Fruit fly (Drosophila melanogaster): ENCODE results near the gene sta.

sta gene

DNA sequence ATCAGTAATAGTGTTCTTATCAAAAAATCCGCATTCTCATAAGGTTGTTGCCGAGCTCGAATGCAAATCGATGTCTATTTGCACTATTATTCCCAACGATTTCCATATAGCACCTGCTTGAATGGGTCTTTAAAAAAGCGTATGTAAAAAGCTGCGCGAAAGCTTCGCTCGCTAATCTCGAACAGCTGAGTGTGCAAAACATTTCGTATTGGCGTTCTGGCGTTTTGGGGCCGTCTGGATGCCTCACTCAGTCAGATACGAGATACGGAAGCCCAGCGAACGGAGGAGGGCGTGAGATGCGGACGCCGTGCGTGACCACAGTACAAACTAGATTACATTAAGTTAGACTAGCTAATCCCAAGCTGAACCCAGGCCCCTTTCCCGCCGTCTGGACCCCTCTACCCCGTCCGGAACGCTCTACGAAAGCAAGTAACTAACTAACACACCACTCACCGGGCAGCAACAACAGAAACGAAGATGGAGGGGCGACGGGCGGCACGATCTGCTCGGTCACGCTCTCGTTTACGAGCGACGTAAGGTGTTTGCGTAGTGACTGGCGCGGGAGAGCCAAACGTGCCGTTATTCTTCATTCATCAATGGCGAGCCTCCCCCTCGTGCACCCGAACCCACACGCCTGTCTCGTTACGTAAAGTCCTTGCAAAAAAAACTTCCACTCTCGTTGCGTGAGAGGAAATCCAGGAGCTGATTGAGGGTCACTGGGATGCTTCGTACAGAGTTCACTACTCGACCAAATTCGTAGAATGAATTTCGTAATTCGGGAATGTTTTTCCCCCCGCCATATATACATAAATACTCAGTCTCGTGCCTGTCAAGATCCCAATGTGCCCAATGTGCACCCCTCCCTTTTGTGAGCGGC is 16.5 kb downstream of the sta start:
- TF ChIP-seq CG30431 (GFP tag; optimal IDR thresholded peaks at IDR 0.05), result no peak
- no peak for TF ChIP-seq gsb-n (tag; optimal IDR thresholded peaks at IDR 0.05)
- TF ChIP-seq Aef1 (GFP tag; IDR thresholded peaks at IDR 0.05), result peak; percentile 42; the same call in 1 of the 3 replicates
- TF ChIP-seq crol (GFP tag; IDR thresholded peaks at IDR 0.05), result peak; percentile 96
- TF ChIP-seq CG32532 (GFP tag; IDR thresholded peaks at IDR 0.05), result peak; percentile 34; the same call in 1 of the 2 replicates
- TF ChIP-seq CG8944 (GFP tag; optimal IDR thresholded peaks at IDR 0.05), result no peak
- TF ChIP-seq CG9437 (GFP tag; optimal IDR thresholded peaks at IDR 0.05), result peak; percentile 99
- no peak for TF ChIP-seq CG7271 (tag; optimal IDR thresholded peaks at IDR 0.05)
- TF ChIP-seq Drgx (GFP tag; IDR thresholded peaks at IDR 0.05), result peak; percentile 41; the same call in 1 of the 2 replicates
- TF ChIP-seq D19B (GFP tag; optimal IDR thresholded peaks at IDR 0.05), result no peak
- peak; percentile 70 for TF ChIP-seq CG3995 (GFP tag; optimal IDR thresholded peaks at IDR 0.05)
- no peak for TF ChIP-seq CG6854 (GFP tag; optimal IDR thresholded peaks at IDR 0.05)
- TF ChIP-seq eve (GFP tag; optimal IDR thresholded peaks at IDR 0.05), result no peak
- TF ChIP-seq CG13296 (GFP tag; optimal IDR thresholded peaks at IDR 0.05), result peak; percentile 5
- peak; percentile 65 for TF ChIP-seq sug (tag; optimal IDR thresholded peaks at IDR 0.05)
- no peak for TF ChIP-seq cas (GFP tag; IDR thresholded peaks at IDR 0.05)
- peak; percentile 87 for TF ChIP-seq Med (GFP tag)
- peak; percentile 25 for TF ChIP-seq pzg (GFP tag; optimal IDR thresholded peaks at IDR 0.05)
- TF ChIP-seq HmgZ (tag; optimal IDR thresholded peaks at IDR 0.05), result peak; percentile 30
- peak in 1 of 2 experiments; percentile 36 for TF ChIP-seq Eip74EF (GFP tag; optimal IDR thresholded peaks at IDR 0.05)
- no peak for TF ChIP-seq CG4854 (GFP tag; optimal IDR thresholded peaks at IDR 0.05)
- TF ChIP-seq CG34422 (GFP tag; IDR thresholded peaks at IDR 0.05), result peak; percentile 52; the same call in 1 of the 3 replicates
- peak; percentile 3 for TF ChIP-seq BEAF-32 (GFP tag; optimal IDR thresholded peaks at IDR 0.05)
- TF ChIP-seq CG12769 (tag; optimal IDR thresholded peaks at IDR 0.05), result peak; percentile 82
- TF ChIP-seq Bgb (GFP tag; IDR thresholded peaks at IDR 0.05; ENCODE audit: partially characterized antibody), result peak; percentile 40; the same call in 1 of the 2 replicates
- peak in 1 of 2 experiments; percentile 77 for TF ChIP-seq Pdp1 (GFP tag; optimal IDR thresholded peaks at IDR 0.05)
- TF ChIP-seq Rfx (GFP tag; IDR thresholded peaks at IDR 0.05), result peak; percentile 25; the same call in 1 of the 2 replicates
- TF ChIP-seq Deaf1 (tag; optimal IDR thresholded peaks at IDR 0.05), result peak; percentile 62
- no peak for TF ChIP-seq hbn (GFP tag; IDR thresholded peaks at IDR 0.05; ENCODE audit: partially characterized antibody)
- peak; percentile 11 for TF ChIP-seq Hand (GFP tag; optimal IDR thresholded peaks at IDR 0.05)
- TF ChIP-seq cwo (GFP tag; optimal IDR thresholded peaks at IDR 0.05), result peak; percentile 90
- TF ChIP-seq chinmo (GFP tag; IDR thresholded peaks at IDR 0.05; ENCODE audit: partially characterized antibody), result 0 out of 4 replicates have a peak, but pooled peaks have one; percentile 52
- peak in 1 of 2 experiments; percentile 22 for TF ChIP-seq Trl (optimal IDR thresholded peaks at IDR 0.05)
- no peak for TF ChIP-seq Trl (GFP tag; optimal IDR thresholded peaks at IDR 0.05)
- TF ChIP-seq Fer1 (GFP tag; optimal IDR thresholded peaks at IDR 0.05), result peak; percentile 33
- TF ChIP-seq Scr (GFP tag; IDR thresholded peaks at IDR 0.05; ENCODE audit: partially characterized antibody), result peak; percentile 13; the same call in 1 of the 2 replicates
- TF ChIP-seq CG6791 (GFP tag; IDR thresholded peaks at IDR 0.05; ENCODE audit: partially characterized antibody), result 0 out of 3 replicates have a peak, but pooled peaks have one; percentile 9
- TF ChIP-seq CG13287 (GFP tag; IDR thresholded peaks at IDR 0.05; ENCODE audit: partially characterized antibody), result peak; percentile 21
- 0 out of 2 replicates have a peak, but pooled peaks have one; percentile 9 for TF ChIP-seq CG31224 (GFP tag; IDR thresholded peaks at IDR 0.05)
- TF ChIP-seq stc (GFP tag; IDR thresholded peaks at IDR 0.05), result no peak
- no peak for TF ChIP-seq CG8290 (GFP tag; optimal IDR thresholded peaks at IDR 0.05)
- peak in 1 of 2 experiments; percentile 30 for TF ChIP-seq CG8290 (tag; optimal IDR thresholded peaks at IDR 0.05)
- TF ChIP-seq Asciz (GFP tag; optimal IDR thresholded peaks at IDR 0.05), result no peak
- TF ChIP-seq CG34376 (GFP tag; optimal IDR thresholded peaks at IDR 0.05), result peak; percentile 71
- TF ChIP-seq CG10543 (GFP tag; optimal IDR thresholded peaks at IDR 0.05), result peak; percentile 68
- peak in 1 of 2 experiments; percentile 8 for TF ChIP-seq Hr78 (GFP tag; optimal IDR thresholded peaks at IDR 0.05)
